Worm (Caenorhabditis elegans) whole organism, midembryonic: ENCODE measurements around the gene R05G6.4.

Source experiments
- T22C8.4 ChIP-seq: fragments of 200-800 bp; sonication (Bioruptor generic); IDR thresholded peaks from 2 replicates; pipeline ENCODE4 v1.3.6; 2022; ENCODE audit warnings: missing genetic modification characterization, missing compliant biosample characterization
- cog-1 ChIP-seq: sonication (generic microtip); optimal IDR thresholded peaks from 2 replicates; lab custom pipeline; 2016; ENCODE audit warnings: missing genetic modification characterization, missing compliant biosample characterization
- flt-1 ChIP-seq: fragments of 200-800 bp; sonication (Bioruptor generic); IDR thresholded peaks from 2 replicates; pipeline ENCODE4 v1.3.6; 2022; ENCODE audit warnings: missing genetic modification characterization, missing compliant biosample characterization
- klf-2 ChIP-seq: fragments of 200-800 bp; sonication (Bioruptor generic); conservative IDR thresholded peaks from 2 replicates; pipeline ENCODE4 v1.3.6; 2022; ENCODE audit warnings: missing genetic modification reagents, missing genetic modification characterization, missing compliant biosample characterization
- med-1 ChIP-seq: sonication (generic microtip); optimal IDR thresholded peaks from 2 replicates; lab custom pipeline; 2017; ENCODE audit warnings: missing genetic modification characterization, mild to moderate bottlenecking, missing compliant biosample characterization, antibody characterized with exemption, missing genetic modification reagents; ENCODE audit not compliant: insufficient read depth
- ref-1 ChIP-seq: fragments of 200-800 bp; sonication (Bioruptor generic); conservative IDR thresholded peaks from 2 replicates; pipeline ENCODE4 v1.3.6; 2022; ENCODE audit warnings: missing genetic modification reagents, missing genetic modification characterization, missing compliant biosample characterization
- tab-1 ChIP-seq: fragments of 200-800 bp; sonication (Bioruptor generic); IDR thresholded peaks from 2 replicates; pipeline ENCODE4 v1.3.6; 2022; ENCODE audit warnings: missing genetic modification characterization, missing compliant biosample characterization
- ztf-23 ChIP-seq: fragments of 200-800 bp; sonication (Bioruptor generic); IDR thresholded peaks from 2 replicates; pipeline ENCODE4 v1.3.6; 2022; ENCODE audit warnings: missing genetic modification reagents, missing genetic modification characterization, missing compliant biosample characterization
- ztf-29 ChIP-seq: fragments of 200-800 bp; sonication (Bioruptor generic); IDR thresholded peaks from 2 replicates; pipeline ENCODE4 v1.3.6; 2022; ENCODE audit warnings: missing genetic modification reagents, missing genetic modification characterization, missing compliant biosample characterization

ce11 chrIV:7477197-7477596, 35.8 kb upstream of the R05G6.4 start, which contains the start of gene pycr-4:
- TF ChIP-seq klf-2 (no peak), med-1 (no peak), ztf-29 (GFP tag; lab: Robert Waterston, UW) (no peak), T22C8.4 (no peak), tab-1 (no peak), flt-1 (no peak), ref-1 (GFP tag; lab: Robert Waterston, UW) (no peak), cog-1 (no peak), ztf-23 (GFP tag; lab: Robert Waterston, UW) (no peak)
